Worm (Caenorhabditis elegans): Measurements from ENCODE around the gene cht-4.

The cht-4 gene

DNA sequence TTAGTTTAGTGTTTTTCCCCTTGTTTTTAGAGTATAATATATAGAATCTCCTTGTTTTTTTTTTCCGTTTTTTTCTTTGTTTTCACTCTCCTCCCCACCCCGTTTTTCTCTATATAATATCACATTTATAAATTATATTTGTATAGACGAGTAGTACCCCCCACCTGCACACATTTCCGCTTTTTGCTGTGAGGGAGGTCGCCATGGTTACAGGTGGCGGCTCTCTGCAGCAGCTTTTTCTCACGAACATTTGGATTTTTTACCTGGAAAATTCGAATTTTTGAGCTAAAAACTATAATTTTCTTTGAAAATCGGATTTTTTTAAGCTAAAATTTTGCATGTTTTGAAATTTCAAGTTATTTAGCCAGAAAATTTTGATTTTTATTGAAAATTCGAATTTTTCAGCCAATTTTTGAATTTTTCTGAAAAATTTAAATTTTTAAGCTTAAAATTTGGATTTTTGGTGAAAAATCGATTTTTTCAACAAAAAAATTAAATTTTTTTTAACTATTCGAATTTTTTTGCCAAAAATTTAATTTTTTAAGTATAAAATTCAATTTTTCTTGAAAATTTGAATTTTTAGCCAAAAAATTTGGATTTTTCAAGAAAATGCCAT is 31.5 kb downstream of the cht-4 start (continued):
- no peak for TF ChIP-seq C06A6.2 (GFP tag; conservative IDR thresholded peaks at IDR 0.05)
- peak; percentile 36 for TF ChIP-seq tbp1 (GFP tag; optimal IDR thresholded peaks at IDR 0.05)
- peak; percentile 46; the same call in 1 of the 2 replicates for TF ChIP-seq egrh-3 (GFP tag; IDR thresholded peaks at IDR 0.05)
- no peak for TF ChIP-seq him-1 (tag; optimal IDR thresholded peaks at IDR 0.05)
- no peak for TF ChIP-seq efl-1 (GFP tag; optimal IDR thresholded peaks at IDR 0.05)
- no peak for TF ChIP-seq lin-35 (GFP tag; optimal IDR thresholded peaks at IDR 0.05)
- peak; percentile 67; the same call in 1 of the 2 replicates for TF ChIP-seq ztf-25 (GFP tag; IDR thresholded peaks at IDR 0.05)
- no peak for TF ChIP-seq tlf-1 (GFP tag; optimal IDR thresholded peaks at IDR 0.05)
- peak; percentile 79 for TF ChIP-seq B0336.3 (GFP tag; IDR thresholded peaks at IDR 0.05)
- TF ChIP-seq madf-6 (GFP tag; IDR thresholded peaks at IDR 0.05): peak; percentile 66
- TF ChIP-seq Y95B8A.8 (GFP tag; IDR thresholded peaks at IDR 0.05): no peak
- no peak for TF ChIP-seq B0019.2 (GFP tag; conservative IDR thresholded peaks at IDR 0.05)
- peak; percentile 25; the same call in 1 of the 2 replicates for TF ChIP-seq ceh-100 (GFP tag; IDR thresholded peaks at IDR 0.05)
- TF ChIP-seq lag-1 (GFP tag; IDR thresholded peaks at IDR 0.05): no peak
- no peak for TF ChIP-seq F37B4.10 (GFP tag; IDR thresholded peaks at IDR 0.05)
- no peak for TF ChIP-seq ama-1 (optimal IDR thresholded peaks at IDR 0.05)
- peak in 1 of 2 experiments; percentile 93 for TF ChIP-seq ama-1 (GFP tag; optimal IDR thresholded peaks at IDR 0.05)
- 0 out of 2 replicates have a peak, but pooled peaks have one; percentile 74 for TF ChIP-seq nhr-120 (GFP tag; IDR thresholded peaks at IDR 0.05)
- TF ChIP-seq rpc-1 (optimal IDR thresholded peaks at IDR 0.05): no peak
- TF ChIP-seq rpc-1 (tag; optimal IDR thresholded peaks at IDR 0.05): no peak
- peak; percentile 50; the same call in 1 of the 2 replicates for TF ChIP-seq dox-1 (GFP tag; IDR thresholded peaks at IDR 0.05)
- TF ChIP-seq nhr-90 (tag; optimal IDR thresholded peaks at IDR 0.05): peak; percentile 28
- TF ChIP-seq F49E8.2 (tag; optimal IDR thresholded peaks at IDR 0.05; ENCODE audit: insufficient read depth): peak; percentile 74
- TF ChIP-seq F55B11.4 (tag; optimal IDR thresholded peaks at IDR 0.05; ENCODE audit: borderline replicate concordance, insufficient read depth): no peak
- TF ChIP-seq hlh-12 (tag; optimal IDR thresholded peaks at IDR 0.05): no peak
- TF ChIP-seq lin-26 (GFP tag; IDR thresholded peaks at IDR 0.05): peak; percentile 78
- TF ChIP-seq athp-1 (tag; optimal IDR thresholded peaks at IDR 0.05): peak; percentile 91
- TF ChIP-seq ets-4 (GFP tag; optimal IDR thresholded peaks at IDR 0.05): no peak
- TF ChIP-seq zfh-2 (GFP tag; conservative IDR thresholded peaks at IDR 0.05): no peak
- TF ChIP-seq ceh-91 (GFP tag; IDR thresholded peaks at IDR 0.05): no peak
- no peak for TF ChIP-seq let-607 (tag; optimal IDR thresholded peaks at IDR 0.05)
- TF ChIP-seq lin-54 (GFP tag; optimal IDR thresholded peaks at IDR 0.05): peak; percentile 49
- peak; percentile 31 for TF ChIP-seq ztf-18 (tag; optimal IDR thresholded peaks at IDR 0.05)
- 0 out of 2 replicates have a peak, but pooled peaks have one; percentile 52 for TF ChIP-seq attf-6 (GFP tag; IDR thresholded peaks at IDR 0.05)
- no peak for TF ChIP-seq ZK185.1 (tag; optimal IDR thresholded peaks at IDR 0.05; ENCODE audit: poor library complexity, severe bottlenecking)
- TF ChIP-seq Y53F4B.3 (GFP tag; IDR thresholded peaks at IDR 0.05): no peak
- TF ChIP-seq zim-3 (tag; optimal IDR thresholded peaks at IDR 0.05): peak; percentile 47
- no peak for TF ChIP-seq unc-62 (GFP tag; optimal IDR thresholded peaks at IDR 0.05)
- TF ChIP-seq somi-1 (GFP tag; optimal IDR thresholded peaks at IDR 0.05): no peak
- no peak for TF ChIP-seq repo-1 (tag; optimal IDR thresholded peaks at IDR 0.05)
- peak; percentile 21 for TF ChIP-seq B0261.1 (tag; optimal IDR thresholded peaks at IDR 0.05)
- TF ChIP-seq snpc-1.1 (tag; optimal IDR thresholded peaks at IDR 0.05; ENCODE audit: insufficient read depth): no peak
- TF ChIP-seq mel-28 (tag; optimal IDR thresholded peaks at IDR 0.05; ENCODE audit: borderline replicate concordance): no peak
- TF ChIP-seq nfyb-1 (GFP tag; IDR thresholded peaks at IDR 0.05): peak; percentile 80
- peak; percentile 89 for TF ChIP-seq F52B5.7 (tag; optimal IDR thresholded peaks at IDR 0.05)
- no peak for TF ChIP-seq rcor-1 (GFP tag; IDR thresholded peaks at IDR 0.05)
- no peak for TF ChIP-seq snpc-3.4 (tag; optimal IDR thresholded peaks at IDR 0.05)
- TF ChIP-seq F23B12.7 (tag; optimal IDR thresholded peaks at IDR 0.05; ENCODE audit: insufficient read depth): no peak
